Worm (Caenorhabditis elegans) whole organism, late embryonic: ENCODE results near the gene R53.8.

Source experiments
- K02D7.2 ChIP-seq: sonication (generic microtip); optimal IDR thresholded peaks from 2 replicates; lab custom pipeline; 2017; ENCODE audit warnings: mild to moderate bottlenecking, missing genetic modification characterization, missing compliant biosample characterization
- ama-1 ChIP-seq: fragments of 150-350 bp; optimal IDR thresholded peaks from 2 replicates; lab custom pipeline; 2014
- ceh-14 ChIP-seq: sonication (generic microtip); optimal IDR thresholded peaks from 2 replicates; lab custom pipeline; 2016; ENCODE audit warnings: missing genotype, missing genetic modification characterization, missing compliant biosample characterization
- ceh-34 ChIP-seq: sonication (generic microtip); optimal IDR thresholded peaks from 2 replicates; lab custom pipeline; 2016; ENCODE audit warnings: mild to moderate bottlenecking, missing genetic modification characterization, missing compliant biosample characterization
- dmd-4 ChIP-seq: sonication (generic microtip); optimal IDR thresholded peaks from 2 replicates; lab custom pipeline; 2016; ENCODE audit warnings: borderline replicate concordance, missing genetic modification characterization, missing compliant biosample characterization
- elt-2 ChIP-seq: sonication (generic microtip); optimal IDR thresholded peaks from 2 replicates; lab custom pipeline; 2016; ENCODE audit warnings: missing genetic modification reagents, missing genetic modification characterization, missing compliant biosample characterization
- ets-4 ChIP-seq: sonication (generic microtip); optimal IDR thresholded peaks from 2 replicates; lab custom pipeline; 2016; ENCODE audit warnings: missing genetic modification characterization, missing compliant biosample characterization
- hlh-15 ChIP-seq: sonication (generic microtip); optimal IDR thresholded peaks from 2 replicates; lab custom pipeline; 2016; ENCODE audit warnings: missing genetic modification characterization, missing compliant biosample characterization
- hlh-8 ChIP-seq: sonication (generic microtip); optimal IDR thresholded peaks from 2 replicates; lab custom pipeline; 2016; ENCODE audit warnings: missing genotype, missing genetic modification characterization, missing compliant biosample characterization
- rnt-1 ChIP-seq: sonication (generic microtip); optimal IDR thresholded peaks from 2 replicates; lab custom pipeline; 2016; ENCODE audit warnings: missing genetic modification characterization, missing compliant biosample characterization
- syd-9 ChIP-seq: sonication (generic microtip); optimal IDR thresholded peaks from 2 replicates; lab custom pipeline; 2016; ENCODE audit warnings: mild to moderate bottlenecking, missing genetic modification characterization, moderate library complexity, missing compliant biosample characterization
- unc-86 ChIP-seq: sonication (generic microtip); optimal IDR thresholded peaks from 2 replicates; lab custom pipeline; 2016; ENCODE audit warnings: missing genetic modification characterization, missing compliant biosample characterization

- TF ChIP-seq ama-1 (lab: Kevin White, UChicago) (no peak), ceh-14 (no peak), unc-86 (tag; lab: Kevin White, UChicago) (no peak), hlh-15 (tag; lab: Kevin White, UChicago) (no peak), dmd-4 (no peak), ceh-34 (tag; lab: Kevin White, UChicago) (no peak), ets-4 (tag; lab: Kevin White, UChicago) (no peak), K02D7.2 (tag; lab: Kevin White, UChicago) (no peak), syd-9 (no peak), elt-2 (peak; percentile 14), rnt-1 (no peak), hlh-8 (tag; lab: Kevin White, UChicago) (no peak)
Measured at ce11 chrII:9931476-9931875, 45.0 kb upstream of the R53.8 start, which contains the start of gene pho-11.
